Worm (Caenorhabditis elegans): Measurements from ENCODE around the gene affl-1.

- no peak for TF ChIP-seq ceh-82 (tag; optimal IDR thresholded peaks at IDR 0.05)
- TF ChIP-seq grh-1 (GFP tag; IDR thresholded peaks at IDR 0.05) = no peak
- no peak for TF ChIP-seq pqm-1 (tag; optimal IDR thresholded peaks at IDR 0.05)
- TF ChIP-seq hpl-2 (GFP tag; optimal IDR thresholded peaks at IDR 0.05) = no peak
- TF ChIP-seq lin-15B (tag; optimal IDR thresholded peaks at IDR 0.05) = no peak
- TF ChIP-seq C34B4.2 (tag; optimal IDR thresholded peaks at IDR 0.05) = no peak
- no peak for TF ChIP-seq lsy-2 (tag; optimal IDR thresholded peaks at IDR 0.05)
- no peak for TF ChIP-seq sptf-1 (tag; optimal IDR thresholded peaks at IDR 0.05)
- no peak for TF ChIP-seq skn-1 (tag; optimal IDR thresholded peaks at IDR 0.05)
- no peak for TF ChIP-seq mep-1 (tag; optimal IDR thresholded peaks at IDR 0.05)
- TF ChIP-seq lin-39 (tag; optimal IDR thresholded peaks at IDR 0.05) = no peak
- no peak for TF ChIP-seq fkh-10 (GFP tag; optimal IDR thresholded peaks at IDR 0.05)
Measured at ce11 chrIII:488464-488863, 48.4 kb downstream of the affl-1 start, which contains the start of gene F30H5.5.

Data from whole organism, L1 larva.